Worm (Caenorhabditis elegans): ENCODE results near the gene ctsa-1.1.

ce11 chrII:4761020-4761419, 23.6 kb downstream of the ctsa-1.1 start:
- no peak for TF ChIP-seq aha-1 (tag)
- TF ChIP-seq lin-39 (tag; optimal IDR thresholded peaks at IDR 0.05), result no peak
- no peak for TF ChIP-seq daf-12 (tag; optimal IDR thresholded peaks at IDR 0.05)
- TF ChIP-seq ces-1 (GFP tag; optimal IDR thresholded peaks at IDR 0.05), result no peak
- TF ChIP-seq F10B5.3 (tag; optimal IDR thresholded peaks at IDR 0.05), result no peak
- TF ChIP-seq Y5F2A.4 (GFP tag; optimal IDR thresholded peaks at IDR 0.05), result no peak
- TF ChIP-seq nhr-25 (tag; optimal IDR thresholded peaks at IDR 0.05; ENCODE audit: borderline replicate concordance, insufficient read depth), result no peak
- no peak for TF ChIP-seq pqm-1 (tag; optimal IDR thresholded peaks at IDR 0.05)
- TF ChIP-seq ZK337.2 (GFP tag; IDR thresholded peaks at IDR 0.05), result no peak
- no peak for TF ChIP-seq F49E8.2 (tag; optimal IDR thresholded peaks at IDR 0.05; ENCODE audit: borderline replicate concordance)
